Fruit fly (Drosophila melanogaster): Measurements from ENCODE around the gene CG43321.

Gene CG43321

DNA sequence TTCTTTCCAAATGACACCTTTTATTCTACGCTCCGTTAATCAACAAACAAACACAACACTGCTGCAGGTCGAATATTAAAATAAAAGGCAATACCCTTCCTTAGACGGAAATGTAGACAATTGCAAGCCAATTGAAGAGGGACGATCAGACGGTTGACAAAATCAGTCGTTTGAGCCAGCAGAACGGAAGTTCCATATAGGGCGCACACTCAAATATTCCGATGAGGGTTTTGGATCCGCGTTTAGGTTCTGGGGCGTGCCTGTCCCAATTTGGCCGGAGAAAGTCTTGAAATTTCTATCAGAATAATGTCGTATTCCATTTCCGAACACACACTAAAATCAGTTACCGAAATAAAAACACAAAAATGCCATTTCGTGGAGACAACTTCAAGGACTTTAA lies at the start of gene CG43321:
Gene CG43321, plus strand, starts transcription at position 301 of the 400 bp plus-strand sequence.
- TF ChIP-seq Crg-1 (GFP tag; optimal IDR thresholded peaks at IDR 0.05) (no peak), CG11617 (GFP tag; optimal IDR thresholded peaks at IDR 0.05) (no peak), cic (GFP tag; optimal IDR thresholded peaks at IDR 0.05) (no peak), CG1620 (GFP tag; optimal IDR thresholded peaks at IDR 0.05) (no peak), CG7045 (GFP tag; optimal IDR thresholded peaks at IDR 0.05) (no peak)

DNA sequence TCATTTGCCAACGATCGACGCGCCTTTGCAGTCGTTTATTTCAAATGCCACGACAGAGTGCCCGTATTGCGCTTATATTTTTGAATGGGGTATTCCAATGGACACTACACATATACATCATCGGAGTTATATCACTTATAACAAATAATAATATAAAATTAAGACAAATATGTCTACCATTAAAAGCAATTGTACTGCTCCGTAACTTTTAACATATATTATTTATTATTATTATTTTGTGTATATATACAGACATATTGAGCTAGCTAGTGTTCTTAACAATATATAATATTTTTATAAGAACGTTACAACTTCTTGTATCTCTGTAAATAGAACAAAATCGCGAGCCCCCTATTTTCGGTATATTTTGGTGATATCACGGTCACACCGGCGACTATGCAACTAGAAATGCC lies 48.0 kb upstream of the CG43321 start, which contains the start of the genes sip2 and Coprox:
Gene sip2, minus strand, starts transcription at position 53 of the 413 bp plus-strand sequence.
Gene Coprox, plus strand, starts transcription at position 400 of the 413 bp plus-strand sequence.
- TF ChIP-seq CG1620 (GFP tag; optimal IDR thresholded peaks at IDR 0.05) (no peak), CG7045 (GFP tag; optimal IDR thresholded peaks at IDR 0.05) (peak; percentile 58), tj (GFP tag; optimal IDR thresholded peaks at IDR 0.05) (peak; percentile 52), toe (GFP tag; optimal IDR thresholded peaks at IDR 0.05) (no peak), CG33017 (tag; optimal IDR thresholded peaks at IDR 0.05) (peak; percentile 79), CG7101 (tag; optimal IDR thresholded peaks at IDR 0.05) (peak; percentile 85), CG5204 (GFP tag; optimal IDR thresholded peaks at IDR 0.05) (no peak), Crg-1 (GFP tag; optimal IDR thresholded peaks at IDR 0.05) (no peak), pad (GFP tag; optimal IDR thresholded peaks at IDR 0.05) (peak; percentile 49), CG12768 (GFP tag; optimal IDR thresholded peaks at IDR 0.05) (peak; percentile 26), bab1 (GFP tag; optimal IDR thresholded peaks at IDR 0.05) (peak; percentile 58), CG14711 (tag; optimal IDR thresholded peaks at IDR 0.05) (peak; percentile 75), Hr96 (GFP tag; optimal IDR thresholded peaks at IDR 0.05) (no peak), CG11617 (GFP tag; optimal IDR thresholded peaks at IDR 0.05) (peak; percentile 67), cnc (optimal IDR thresholded peaks at IDR 0.05) (no peak), cic (GFP tag; optimal IDR thresholded peaks at IDR 0.05) (no peak), kay (GFP tag; ENCODE audit: borderline replicate concordance) (no peak), Mnt (GFP tag; optimal IDR thresholded peaks at IDR 0.05) (peak; percentile 7), ovo (GFP tag; optimal IDR thresholded peaks at IDR 0.05) (peak; percentile 5), Clk (GFP tag; optimal IDR thresholded peaks at IDR 0.05) (no peak)

DNA sequence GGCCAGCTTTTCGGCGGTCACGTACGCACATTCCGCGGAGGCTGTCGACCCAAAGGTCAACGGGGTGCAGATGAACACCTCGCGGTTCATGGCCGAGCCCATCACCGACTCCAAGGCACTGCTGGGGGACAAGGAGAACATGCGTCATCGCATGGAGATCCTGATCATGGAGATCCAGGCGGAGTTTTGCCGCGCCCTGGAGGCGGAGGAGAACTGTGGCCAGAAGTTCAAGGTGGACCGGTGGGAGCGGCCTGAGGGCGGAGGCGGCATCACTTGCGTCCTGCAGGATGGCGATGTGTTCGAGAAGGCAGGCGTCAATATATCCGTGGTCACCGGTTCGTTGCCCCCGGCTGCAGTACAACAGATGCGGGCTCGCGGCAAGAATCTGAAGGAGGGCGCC lies 47.4 kb upstream of the CG43321 start:
- TF ChIP-seq CG5204 (GFP tag; optimal IDR thresholded peaks at IDR 0.05): no peak
- TF ChIP-seq kay (GFP tag; ENCODE audit: borderline replicate concordance): no peak
- no peak for TF ChIP-seq cic (GFP tag; optimal IDR thresholded peaks at IDR 0.05)
- TF ChIP-seq CG11617 (GFP tag; optimal IDR thresholded peaks at IDR 0.05): no peak
- TF ChIP-seq Crg-1 (GFP tag; optimal IDR thresholded peaks at IDR 0.05): no peak
- no peak for TF ChIP-seq pad (GFP tag; optimal IDR thresholded peaks at IDR 0.05)
- TF ChIP-seq CG14711 (tag; optimal IDR thresholded peaks at IDR 0.05): no peak
- no peak for TF ChIP-seq CG7101 (tag; optimal IDR thresholded peaks at IDR 0.05)

DNA sequence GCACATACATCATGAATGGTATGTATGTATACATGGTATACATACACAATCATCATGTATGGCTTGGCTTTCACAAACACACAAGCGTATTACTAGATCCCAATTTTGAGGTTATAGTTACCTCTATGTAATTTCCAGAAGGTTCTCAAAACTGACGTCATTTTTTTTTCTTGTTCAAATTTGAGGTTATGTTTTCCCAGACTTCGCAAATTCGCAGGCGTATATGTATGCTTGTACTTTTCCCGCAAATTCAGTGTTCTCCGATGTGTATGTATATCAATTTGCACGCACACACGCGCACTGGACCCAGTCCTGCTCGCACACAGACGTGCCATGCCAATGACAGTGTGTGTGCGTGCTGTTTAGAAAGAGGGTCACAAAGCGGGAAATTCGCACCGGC lies 45.8 kb upstream of the CG43321 start:
- no peak for TF ChIP-seq cic (GFP tag; optimal IDR thresholded peaks at IDR 0.05)
- TF ChIP-seq tj (GFP tag; optimal IDR thresholded peaks at IDR 0.05): peak; percentile 4

DNA sequence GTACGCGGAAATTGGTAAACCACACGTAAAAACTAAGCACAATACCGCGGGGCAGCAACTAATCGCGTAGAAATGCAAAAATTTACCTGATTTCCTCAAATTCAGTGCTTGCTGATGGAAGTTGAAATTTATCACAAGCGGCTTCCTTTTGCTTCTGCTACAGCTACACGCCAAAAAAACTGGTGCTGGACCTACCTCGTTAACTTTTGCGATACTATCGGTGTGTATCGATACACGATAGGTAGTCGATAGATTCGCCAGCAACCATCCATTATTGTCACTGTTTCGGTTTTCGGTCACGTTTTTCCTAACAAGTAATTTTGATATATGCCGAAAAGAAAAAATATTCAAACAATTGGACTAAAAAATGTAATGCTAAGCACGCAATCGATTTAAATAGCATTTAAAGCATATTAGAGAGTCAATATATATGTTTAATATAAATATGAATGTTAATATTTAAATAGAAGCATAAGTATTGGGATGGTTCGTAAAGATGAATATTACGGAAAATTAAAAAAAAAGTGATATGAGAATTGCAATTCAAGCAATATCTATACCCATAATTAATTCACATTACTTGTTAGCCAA lies 44.5 kb upstream of the CG43321 start, which contains the start of gene Sumo:
Gene Sumo, minus strand, starts transcription at position 223 of the 591 bp plus-strand sequence.
- TF ChIP-seq CG11617 (GFP tag; optimal IDR thresholded peaks at IDR 0.05) (no peak), Hr96 (GFP tag; optimal IDR thresholded peaks at IDR 0.05) (peak; percentile 72), Mnt (GFP tag; optimal IDR thresholded peaks at IDR 0.05) (peak; percentile 37), bab1 (GFP tag; optimal IDR thresholded peaks at IDR 0.05) (peak; percentile 11), Clk (GFP tag; optimal IDR thresholded peaks at IDR 0.05) (peak; percentile 14), pad (GFP tag; optimal IDR thresholded peaks at IDR 0.05) (peak; percentile 22)

DNA sequence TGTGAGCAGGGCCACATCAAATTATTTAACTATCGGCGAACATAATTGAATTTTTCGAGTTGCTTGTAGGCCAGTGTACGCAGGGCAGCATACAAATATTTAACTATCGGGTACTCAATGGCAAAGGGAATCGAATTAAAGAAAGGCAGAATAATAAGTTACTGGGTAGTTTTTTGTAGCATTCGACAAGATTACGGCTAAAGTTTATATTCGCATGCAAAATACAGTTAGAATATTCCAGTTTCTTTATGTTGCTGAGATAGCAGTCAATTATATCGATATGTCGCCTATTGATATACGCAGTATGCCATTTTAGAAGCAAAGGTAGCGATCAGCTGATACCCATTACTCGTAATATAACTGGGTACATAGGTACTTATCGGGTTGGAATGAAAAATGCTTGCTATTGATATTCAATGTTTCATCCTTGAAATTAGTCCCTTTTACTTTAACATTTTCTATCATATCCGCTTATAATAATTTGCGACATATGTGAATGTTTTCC lies 44.0 kb upstream of the CG43321 start:
- TF ChIP-seq Clk (GFP tag; optimal IDR thresholded peaks at IDR 0.05): no peak
- no peak for TF ChIP-seq kay (GFP tag; ENCODE audit: borderline replicate concordance)
- no peak for TF ChIP-seq cic (GFP tag; optimal IDR thresholded peaks at IDR 0.05)
- no peak for TF ChIP-seq Hr96 (GFP tag; optimal IDR thresholded peaks at IDR 0.05)
- TF ChIP-seq CG1620 (GFP tag; optimal IDR thresholded peaks at IDR 0.05): no peak
- TF ChIP-seq CG12768 (GFP tag; optimal IDR thresholded peaks at IDR 0.05): no peak
- peak; percentile 51 for TF ChIP-seq CG11617 (GFP tag; optimal IDR thresholded peaks at IDR 0.05)
- TF ChIP-seq CG7101 (tag; optimal IDR thresholded peaks at IDR 0.05): peak; percentile 28
- TF ChIP-seq tj (GFP tag; optimal IDR thresholded peaks at IDR 0.05): peak; percentile 36
- peak; percentile 40 for TF ChIP-seq pad (GFP tag; optimal IDR thresholded peaks at IDR 0.05)
- no peak for TF ChIP-seq ovo (GFP tag; optimal IDR thresholded peaks at IDR 0.05)
- TF ChIP-seq CG14711 (tag; optimal IDR thresholded peaks at IDR 0.05): peak; percentile 2
- peak; percentile 29 for TF ChIP-seq bab1 (GFP tag; optimal IDR thresholded peaks at IDR 0.05)
- no peak for TF ChIP-seq toe (GFP tag; optimal IDR thresholded peaks at IDR 0.05)
- TF ChIP-seq Crg-1 (GFP tag; optimal IDR thresholded peaks at IDR 0.05): no peak
- TF ChIP-seq CG7045 (GFP tag; optimal IDR thresholded peaks at IDR 0.05): no peak
- TF ChIP-seq CG33017 (tag; optimal IDR thresholded peaks at IDR 0.05): peak; percentile 24
- no peak for TF ChIP-seq cnc (optimal IDR thresholded peaks at IDR 0.05)
- TF ChIP-seq Mnt (GFP tag; optimal IDR thresholded peaks at IDR 0.05): no peak
- no peak for TF ChIP-seq CG5204 (GFP tag; optimal IDR thresholded peaks at IDR 0.05)

DNA sequence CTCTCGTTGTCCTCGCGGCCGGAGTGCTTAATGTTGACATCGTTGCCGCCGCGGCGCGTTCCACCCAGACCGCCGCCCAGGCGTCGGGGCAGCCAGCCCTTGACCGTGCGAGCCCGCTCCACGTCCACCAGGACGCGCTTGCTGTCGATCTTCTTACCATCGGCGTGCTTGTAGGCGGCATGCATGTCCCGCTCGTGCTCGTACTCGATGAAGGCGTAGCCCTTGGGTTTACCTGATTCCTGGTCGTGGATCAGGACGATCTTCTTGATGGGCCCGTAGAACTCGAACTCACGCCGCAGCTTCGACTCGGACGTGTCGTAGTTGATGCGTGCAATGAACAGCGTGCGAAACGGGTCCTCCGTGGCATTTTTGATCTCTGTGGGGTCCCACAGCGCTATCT lies 41.2 kb upstream of the CG43321 start:
- no peak for TF ChIP-seq Crg-1 (GFP tag; optimal IDR thresholded peaks at IDR 0.05)
- TF ChIP-seq cnc (optimal IDR thresholded peaks at IDR 0.05): no peak
- TF ChIP-seq CG7045 (GFP tag; optimal IDR thresholded peaks at IDR 0.05): no peak
